Fruit fly (Drosophila melanogaster) whole organism, embryonic: Measurements from ENCODE around the gene Dpm1.
A peak's percentile ranks its signal among the peaks of the same experiment; 100 is the strongest.

Source experiments
- Antp ChIP-seq: fragments of 200-800 bp; sonication (Bioruptor generic); optimal IDR thresholded peaks from 3 replicates; lab custom pipeline; 2016; ENCODE audit warnings: missing biosample characterization, missing genetic modification characterization
- Atf3 ChIP-seq: fragments of 200-800 bp; sonication (Bioruptor generic); optimal IDR thresholded peaks from 3 replicates; lab custom pipeline; 2016; ENCODE audit warnings: missing biosample characterization, missing genetic modification characterization
- CG10147 ChIP-seq: fragments of 200-800 bp; sonication (Bioruptor generic); optimal IDR thresholded peaks from 2 replicates; lab custom pipeline; 2019; ENCODE audit warnings: missing biosample characterization, mild to moderate bottlenecking, missing genetic modification characterization, moderate library complexity
- CG11560 ChIP-seq: fragments of 200-800 bp; sonication (Bioruptor generic); IDR thresholded peaks from 3 replicates; pipeline ENCODE4 v1.3.6; 2022; ENCODE audit warnings: missing biosample characterization, missing genetic modification characterization
- CG14050 ChIP-seq: fragments of 200-800 bp; sonication (Bioruptor generic); IDR thresholded peaks from 3 replicates; pipeline ENCODE4 v1.3.6; 2022; ENCODE audit warnings: missing biosample characterization, missing genetic modification characterization
- CG15269 ChIP-seq: fragments of 200-800 bp; sonication (Bioruptor generic); optimal IDR thresholded peaks from 2 replicates; lab custom pipeline; 2018; ENCODE audit warnings: missing biosample characterization, mild to moderate bottlenecking, missing genetic modification characterization, moderate library complexity
- CG15514 ChIP-seq: fragments of 200-800 bp; sonication (Bioruptor generic); optimal IDR thresholded peaks from 3 replicates; lab custom pipeline; 2017; ENCODE audit warnings: missing biosample characterization, missing genetic modification characterization, mild to moderate bottlenecking, moderate library complexity, missing genetic modification reagents
- CG18619 ChIP-seq: fragments of 200-800 bp; sonication (Bioruptor generic); optimal IDR thresholded peaks from 3 replicates; lab custom pipeline; 2017; ENCODE audit warnings: missing biosample characterization, mild to moderate bottlenecking, missing genetic modification characterization
- CG2889 ChIP-seq: fragments of 200-800 bp; sonication (Bioruptor generic); IDR thresholded peaks from 3 replicates; pipeline ENCODE4 v1.3.6; 2022; ENCODE audit warnings: missing biosample characterization, missing genetic modification characterization
- CG3995 ChIP-seq: fragments of 200-800 bp; sonication (Bioruptor generic); optimal IDR thresholded peaks from 3 replicates; lab custom pipeline; 2016; ENCODE audit warnings: missing biosample characterization, missing genetic modification characterization
- CG4424 ChIP-seq: fragments of 200-800 bp; sonication (Bioruptor generic); optimal IDR thresholded peaks from 3 replicates; lab custom pipeline; 2016; ENCODE audit warnings: missing biosample characterization, missing genetic modification characterization
- CG6683 ChIP-seq: fragments of 200-800 bp; sonication (Bioruptor generic); optimal IDR thresholded peaks from 2 replicates; lab custom pipeline; 2017; ENCODE audit warnings: missing biosample characterization, mild to moderate bottlenecking, missing genetic modification characterization, missing genetic modification reagents
- CG7372 ChIP-seq: fragments of 200-800 bp; sonication (Bioruptor generic); IDR thresholded peaks from 2 replicates; pipeline ENCODE4 v1.3.6; 2022; ENCODE audit warnings: missing biosample characterization, missing genetic modification characterization
- CG9215 ChIP-seq: fragments of 200-800 bp; sonication (Bioruptor generic); IDR thresholded peaks from 2 replicates; pipeline ENCODE4 v1.3.6; 2022; ENCODE audit warnings: missing biosample characterization, missing genetic modification characterization
- D19B ChIP-seq: fragments of 200-800 bp; sonication (Bioruptor generic); optimal IDR thresholded peaks from 2 replicates; lab custom pipeline; 2017; ENCODE audit warnings: missing biosample characterization, mild to moderate bottlenecking, missing genetic modification characterization
- Dip2 ChIP-seq: fragments of 200-800 bp; sonication (Bioruptor generic); IDR thresholded peaks from 2 replicates; pipeline ENCODE4 v1.3.6; 2022; ENCODE audit warnings: missing biosample characterization, missing genetic modification characterization
- H15 ChIP-seq: fragments of 200-800 bp; sonication (Bioruptor generic); IDR thresholded peaks from 3 replicates; pipeline ENCODE4 v1.3.6; 2022; ENCODE audit warnings: missing biosample characterization, missing genetic modification characterization
- Hey ChIP-seq: fragments of 200-800 bp; sonication (Bioruptor generic); optimal IDR thresholded peaks from 3 replicates; lab custom pipeline; 2018; ENCODE audit warnings: missing biosample characterization, mild to moderate bottlenecking, missing genetic modification characterization
- Hsf ChIP-seq: fragments of 200-800 bp; sonication (Bioruptor generic); optimal IDR thresholded peaks from 3 replicates; lab custom pipeline; 2016; ENCODE audit warnings: missing biosample characterization, missing genetic modification characterization
- Kr ChIP-seq: fragments of 200-800 bp; sonication (Bioruptor generic); optimal IDR thresholded peaks from 2 replicates; lab custom pipeline; 2017; ENCODE audit warnings: missing biosample characterization, mild to moderate bottlenecking, missing genetic modification characterization
- Med ChIP-seq: fragments of 200-800 bp; sonication (Bioruptor generic); peaks from one replicate; lab custom pipeline; 2016; ENCODE audit warnings: missing biosample characterization, missing genetic modification characterization, mild to moderate bottlenecking, inconsistent platforms, moderate library complexity
- Meics ChIP-seq: fragments of 200-800 bp; sonication (Bioruptor generic); optimal IDR thresholded peaks from 2 replicates; lab custom pipeline; 2017; ENCODE audit warnings: missing biosample characterization, mild to moderate bottlenecking, missing genetic modification characterization
- Six4 ChIP-seq: fragments of 200-800 bp; sonication (Bioruptor generic); optimal IDR thresholded peaks from 2 replicates; lab custom pipeline; 2016; ENCODE audit warnings: missing biosample characterization, missing genetic modification characterization
- Sox100B ChIP-seq: fragments of 200-800 bp; sonication (Bioruptor generic); optimal IDR thresholded peaks from 3 replicates; lab custom pipeline; 2018; ENCODE audit warnings: missing biosample characterization, mild to moderate bottlenecking, missing genetic modification characterization
- Spps ChIP-seq: fragments of 200-800 bp; sonication (Bioruptor generic); optimal IDR thresholded peaks from 2 replicates; lab custom pipeline; 2018; ENCODE audit warnings: missing biosample characterization, mild to moderate bottlenecking, missing genetic modification characterization
- ab ChIP-seq: fragments of 200-800 bp; sonication (Bioruptor generic); optimal IDR thresholded peaks from 2 replicates; lab custom pipeline; 2016; ENCODE audit warnings: missing biosample characterization, missing genetic modification characterization
- chm ChIP-seq: fragments of 200-800 bp; sonication (Bioruptor generic); IDR thresholded peaks from 2 replicates; pipeline ENCODE4 v1.3.6; 2022; ENCODE audit warnings: missing biosample characterization, missing genetic modification characterization
- croc ChIP-seq: fragments of 200-800 bp; sonication (Bioruptor generic); conservative IDR thresholded peaks from 3 replicates; pipeline ENCODE4 v1.3.6; 2022; ENCODE audit warnings: missing biosample characterization, missing genetic modification characterization
- danr ChIP-seq: fragments of 200-800 bp; sonication (Bioruptor generic); IDR thresholded peaks from 2 replicates; pipeline ENCODE4 v1.3.6; 2022; ENCODE audit warnings: missing biosample characterization, missing genetic modification characterization
- dmrt11E ChIP-seq: fragments of 200-800 bp; sonication (Bioruptor generic); optimal IDR thresholded peaks from 3 replicates; lab custom pipeline; 2018; ENCODE audit warnings: missing biosample characterization, mild to moderate bottlenecking, missing genetic modification characterization, moderate library complexity
- fd102C ChIP-seq: fragments of 200-800 bp; sonication (Bioruptor generic); optimal IDR thresholded peaks from 2 replicates; lab custom pipeline; 2018; ENCODE audit warnings: missing biosample characterization, mild to moderate bottlenecking, missing genetic modification characterization, moderate library complexity
- hbn ChIP-seq: fragments of 200-800 bp; sonication (Bioruptor generic); IDR thresholded peaks from 2 replicates; pipeline ENCODE4 v1.3.6; 2022; ENCODE audit warnings: missing biosample characterization, missing genetic modification characterization; ENCODE audit not compliant: partially characterized antibody
- onecut ChIP-seq: fragments of 200-800 bp; sonication (Bioruptor generic); IDR thresholded peaks from 2 replicates; pipeline ENCODE4 v1.3.6; 2022; ENCODE audit warnings: missing biosample characterization, missing genetic modification characterization
- prd ChIP-seq, 3 experiments: fragments of >200 bp in 2 of 3; fragments of 200-800 bp in 1 of 3; sonication (Bioruptor generic) in 1 of 3; optimal IDR thresholded peaks in 2 of 3; IDR thresholded peaks in 1 of 3; 2 replicates in 2 of 3; 3 replicates in 1 of 3; pipeline versions ENCODE4 v1.3.6 to Lab custom; 2017 to 2022; ENCODE audit warnings: missing biosample characterization in 1 of 3, missing genetic modification characterization in 1 of 3
- ranshi ChIP-seq: fragments of 200-800 bp; sonication (Bioruptor generic); IDR thresholded peaks from 2 replicates; pipeline ENCODE4 v1.3.6; 2022; ENCODE audit warnings: missing biosample characterization, missing genetic modification characterization
- sd ChIP-seq: fragments of 200-800 bp; sonication (Bioruptor generic); optimal IDR thresholded peaks from 3 replicates; lab custom pipeline; 2018; ENCODE audit warnings: missing biosample characterization, mild to moderate bottlenecking, missing genetic modification characterization, moderate library complexity
- sens ChIP-seq: fragments of 200-800 bp; sonication (Bioruptor generic); peaks from one replicate; lab custom pipeline; 2016; ENCODE audit warnings: missing biosample characterization, missing genetic modification characterization
- shn ChIP-seq: fragments of 200-800 bp; sonication (Bioruptor generic); optimal IDR thresholded peaks from 3 replicates; lab custom pipeline; 2016; ENCODE audit warnings: missing biosample characterization, missing genetic modification characterization
- ssp ChIP-seq: fragments of 200-800 bp; sonication (Bioruptor generic); IDR thresholded peaks from 2 replicates; pipeline ENCODE4 v1.3.6; 2022; ENCODE audit warnings: missing biosample characterization, missing genetic modification characterization
- tio ChIP-seq: fragments of 200-800 bp; sonication (Bioruptor generic); optimal IDR thresholded peaks from 2 replicates; lab custom pipeline; 2017; ENCODE audit warnings: missing biosample characterization, missing genetic modification characterization, inconsistent platforms
- trem ChIP-seq: fragments of 200-800 bp; optimal IDR thresholded peaks from 3 replicates; lab custom pipeline; 2019; ENCODE audit warnings: missing biosample characterization, mild to moderate bottlenecking, missing genetic modification characterization, moderate library complexity
- twi ChIP-seq: fragments of 200-800 bp; optimal IDR thresholded peaks from 2 replicates; lab custom pipeline; 2019; ENCODE audit warnings: missing biosample characterization, mild to moderate bottlenecking, missing genetic modification characterization, moderate library complexity

Dpm1 gene

dm6 chr2L:19528308-19528707 is 2.1 kb upstream of the Dpm1 start (continued):
- TF ChIP-seq chm (GFP tag; lab: Robert Waterston, UW) (peak; percentile 94), Atf3 (peak; percentile 85), Spps (tag; lab: Kevin White, UChicago) (peak; percentile 55), CG15269 (tag; lab: Kevin White, UChicago) (peak; percentile 98), CG14050 (GFP tag; lab: Robert Waterston, UW) (peak; percentile 94), D19B (peak; percentile 93), Kr (GFP tag; lab: Kevin White, UChicago) (no peak), CG6683 (peak; percentile 93), CG2889 (GFP tag; lab: Robert Waterston, UW) (peak; percentile 94), trem (tag; lab: Kevin White, UChicago) (peak; percentile 50), fd102C (GFP tag; lab: Kevin White, UChicago) (peak; percentile 6), CG18619 (GFP tag; lab: Kevin White, UChicago) (peak; percentile 95), shn (peak; percentile 82), ab (GFP tag; lab: Kevin White, UChicago) (peak; percentile 88), Hsf (peak; percentile 97), ranshi (GFP tag; lab: Robert Waterston, UW) (peak; percentile 96), CG3995 (GFP tag; lab: Kevin White, UChicago) (peak; percentile 84), ssp (peak; percentile 83), prd (optimal IDR thresholded peaks at IDR 0.05; lab: Kevin White, UChicago) (no peak), prd (GFP tag; IDR thresholded peaks at IDR 0.05; lab: Robert Waterston, UW) (peak; percentile 96), danr (GFP tag; lab: Robert Waterston, UW) (peak; percentile 93), croc (peak; percentile 63; the same call in 2 of the 3 replicates), tio (no peak), CG11560 (tag; lab: Robert Waterston, UW) (peak; percentile 88), CG10147 (GFP tag; lab: Kevin White, UChicago) (peak; percentile 98), CG15514 (peak; percentile 94), Sox100B (GFP tag; lab: Kevin White, UChicago) (peak; percentile 86), CG9215 (peak; percentile 95), Meics (GFP tag; lab: Kevin White, UChicago) (peak; percentile 98)
- TF ChIP-seq, all 482 proteins: peak for 417

DNA sequence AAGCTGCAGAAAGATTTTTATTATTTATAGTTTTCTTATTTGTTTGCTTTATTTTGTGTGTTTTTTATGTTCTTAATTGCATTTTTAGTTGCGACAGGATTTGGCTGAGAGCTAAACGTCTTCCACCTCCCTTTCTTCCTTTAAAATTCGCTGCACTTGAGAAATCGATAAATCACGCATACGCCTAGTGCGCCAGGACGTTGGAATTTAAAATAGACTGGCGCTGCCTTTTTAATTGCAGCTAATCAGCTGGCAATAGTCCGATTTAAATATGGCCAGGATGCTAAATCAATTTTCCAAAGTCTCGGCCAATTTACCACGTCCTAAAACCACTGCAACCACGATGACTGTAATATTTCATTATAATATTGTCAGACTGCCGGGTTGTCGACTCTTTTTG is 676 bp upstream of the Dpm1 start:
- TF ChIP-seq onecut (GFP tag; lab: Robert Waterston, UW) (peak; percentile 97), Med (GFP tag; lab: Kevin White, UChicago) (peak; percentile 27), Antp (GFP tag; lab: Kevin White, UChicago) (no peak), H15 (GFP tag; lab: Robert Waterston, UW) (no peak), sens (peak; percentile 69), twi (tag; lab: Kevin White, UChicago) (no peak), CG7372 (GFP tag; lab: Robert Waterston, UW) (peak; percentile 79), Dip2 (GFP tag; lab: Robert Waterston, UW) (no peak), Six4 (GFP tag; lab: Kevin White, UChicago) (no peak), dmrt11E (no peak), hbn (GFP tag; lab: Robert Waterston, UW) (0 out of 2 replicates have a peak, but pooled peaks have one; percentile 13), CG4424 (no peak), Hey (tag; lab: Kevin White, UChicago) (no peak), sd (tag; lab: Kevin White, UChicago) (no peak)
